Fruit fly (Drosophila melanogaster): ENCODE measurements around the gene Efa6.
A peak's percentile ranks its signal among the peaks of the same experiment; 100 is the strongest.

The Efa6 gene

dm6 chr3R:22609185-22609584, 21.6 kb downstream of the Efa6 start, which contains the start of gene CG13843:
Gene CG13843 (plus strand): TSS chr3R:22609485.
- TF ChIP-seq cyc (GFP tag; optimal IDR thresholded peaks at IDR 0.05): no peak
- no peak for TF ChIP-seq fkh (GFP tag; optimal IDR thresholded peaks at IDR 0.05)
- TF ChIP-seq CG34406 (GFP tag; optimal IDR thresholded peaks at IDR 0.05): no peak
- no peak for TF ChIP-seq Hr38 (GFP tag; optimal IDR thresholded peaks at IDR 0.05)
- no peak for TF ChIP-seq OdsH (GFP tag; optimal IDR thresholded peaks at IDR 0.05)
- TF ChIP-seq dac (GFP tag; optimal IDR thresholded peaks at IDR 0.05): no peak
- no peak for TF ChIP-seq CG6808 (GFP tag; optimal IDR thresholded peaks at IDR 0.05)

DNA sequence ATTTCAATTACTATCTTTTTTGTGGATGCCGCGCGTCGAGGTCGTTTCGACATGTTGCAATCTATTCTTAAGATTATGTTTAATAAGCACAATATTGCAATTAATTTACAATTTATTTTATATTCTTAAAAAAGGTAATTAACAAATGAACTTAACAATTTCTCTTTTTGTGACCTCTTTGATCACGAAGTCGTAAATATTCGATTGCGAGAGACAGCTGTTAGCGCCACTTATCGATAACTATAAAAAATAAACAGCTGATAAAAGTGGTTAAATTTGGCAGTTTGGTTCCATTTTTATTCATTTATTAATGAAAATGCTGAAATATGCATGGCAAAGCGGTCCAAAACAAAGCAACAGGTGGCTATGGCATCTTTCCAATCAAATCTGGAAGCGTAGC, 25.9 kb downstream of the Efa6 start, which contains the start of the genes CG31156 and mRRF2:
TSS of gene CG31156 (minus strand) at position 209 of the 400 bp plus-strand sequence.
TSS of gene mRRF2 (plus strand) at position 239 of the 400 bp plus-strand sequence.
- TF ChIP-seq cyc (GFP tag; optimal IDR thresholded peaks at IDR 0.05): no peak
- TF ChIP-seq CG11294 (GFP tag; IDR thresholded peaks at IDR 0.05): no peak
- no peak for TF ChIP-seq CG34406 (GFP tag; optimal IDR thresholded peaks at IDR 0.05)
- no peak for TF ChIP-seq achi (GFP tag; optimal IDR thresholded peaks at IDR 0.05)
- TF ChIP-seq Hr38 (GFP tag; optimal IDR thresholded peaks at IDR 0.05): no peak
- no peak for TF ChIP-seq CG31627 (GFP tag; optimal IDR thresholded peaks at IDR 0.05)
- TF ChIP-seq net (GFP tag; optimal IDR thresholded peaks at IDR 0.05): no peak
- no peak for TF ChIP-seq CG6808 (GFP tag; optimal IDR thresholded peaks at IDR 0.05)
- TF ChIP-seq CG8319 (GFP tag; optimal IDR thresholded peaks at IDR 0.05): no peak

DNA sequence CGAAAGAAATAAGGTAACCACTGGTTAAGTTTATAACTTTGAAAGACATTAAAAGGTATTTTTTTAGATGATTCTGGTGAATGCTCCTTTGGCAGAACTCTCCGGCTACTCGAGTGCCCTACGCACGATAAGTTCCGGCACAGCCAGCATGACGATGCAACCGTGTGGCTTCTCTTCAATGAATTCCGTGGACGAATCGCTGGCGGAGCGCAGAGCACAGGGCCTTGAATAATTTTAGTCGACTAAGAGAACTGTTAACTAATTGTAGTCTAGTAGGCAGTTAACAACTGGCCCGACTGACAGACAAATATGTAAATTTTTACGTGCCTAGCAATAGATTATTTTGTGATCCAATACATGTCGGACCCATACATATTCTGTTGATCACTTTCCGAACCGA, 28.7 kb downstream of the Efa6 start, which contains the start of gene CG31161:
TSS of gene CG31161 (plus strand) at position 301 of the 400 bp plus-strand sequence.
- TF ChIP-seq CG6276 (GFP tag; optimal IDR thresholded peaks at IDR 0.05) (no peak), net (GFP tag; optimal IDR thresholded peaks at IDR 0.05) (no peak), CG10631 (GFP tag; optimal IDR thresholded peaks at IDR 0.05) (no peak), CG8319 (GFP tag; optimal IDR thresholded peaks at IDR 0.05) (no peak), Hr38 (GFP tag; optimal IDR thresholded peaks at IDR 0.05) (no peak), lz (GFP tag; optimal IDR thresholded peaks at IDR 0.05) (no peak), vri (GFP tag; optimal IDR thresholded peaks at IDR 0.05) (no peak), Blimp-1 (GFP tag; optimal IDR thresholded peaks at IDR 0.05) (no peak), Hr4 (GFP tag; optimal IDR thresholded peaks at IDR 0.05) (no peak), CG7368 (GFP tag; optimal IDR thresholded peaks at IDR 0.05) (no peak), esn (GFP tag; optimal IDR thresholded peaks at IDR 0.05) (no peak), CG16779 (tag; optimal IDR thresholded peaks at IDR 0.05) (no peak), Hr39 (GFP tag; optimal IDR thresholded peaks at IDR 0.05) (no peak), Sox102F (GFP tag; optimal IDR thresholded peaks at IDR 0.05) (no peak), CG11902 (GFP tag; optimal IDR thresholded peaks at IDR 0.05) (no peak)

dm6 chr3R:22618280-22618679, 30.7 kb downstream of the Efa6 start, which contains the start of gene mRpL45:
Gene mRpL45 (plus strand): TSS chr3R:22618492.
- TF ChIP-seq CG3032 (tag; optimal IDR thresholded peaks at IDR 0.05) (no peak), fkh (GFP tag; optimal IDR thresholded peaks at IDR 0.05) (peak; percentile 92)

DNA sequence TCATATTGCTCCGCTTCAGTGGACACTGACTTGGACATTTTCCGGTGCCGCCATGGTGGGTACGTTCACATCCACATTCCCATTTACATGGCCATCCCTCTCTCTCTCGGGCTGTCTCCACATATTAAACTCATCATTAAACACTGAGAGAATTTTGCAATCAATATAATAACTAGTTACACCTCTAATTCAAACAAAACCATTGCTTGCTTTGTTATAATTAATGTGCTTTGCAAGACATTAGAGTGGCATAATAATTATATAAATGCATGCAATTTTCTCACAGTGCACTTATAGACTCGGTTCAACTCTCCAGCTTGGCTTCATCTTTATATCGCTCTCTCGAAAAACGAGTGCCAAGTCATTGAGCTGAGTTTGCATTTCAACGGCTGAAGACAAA, 37.2 kb downstream of the Efa6 start:
- no peak for TF ChIP-seq Blimp-1 (GFP tag; optimal IDR thresholded peaks at IDR 0.05)
- peak; percentile 75 for TF ChIP-seq CG8632 (GFP tag; optimal IDR thresholded peaks at IDR 0.05)
- TF ChIP-seq CG10631 (GFP tag; optimal IDR thresholded peaks at IDR 0.05): peak; percentile 89
- TF ChIP-seq salr (GFP tag; optimal IDR thresholded peaks at IDR 0.05): peak in 1 of 2 experiments; percentile 68
- peak; percentile 93 for TF ChIP-seq svp (GFP tag)
- peak; percentile 90 for TF ChIP-seq Lpt (GFP tag; optimal IDR thresholded peaks at IDR 0.05)
- no peak for TF ChIP-seq Sox102F (GFP tag; optimal IDR thresholded peaks at IDR 0.05)
- peak; percentile 76 for TF ChIP-seq CG11902 (GFP tag; optimal IDR thresholded peaks at IDR 0.05)
- peak; percentile 86 for TF ChIP-seq CG3032 (tag; optimal IDR thresholded peaks at IDR 0.05)
- TF ChIP-seq dsx (GFP tag; optimal IDR thresholded peaks at IDR 0.05; ENCODE audit: poor library complexity, severe bottlenecking): peak; percentile 90
- TF ChIP-seq CG6854 (GFP tag; optimal IDR thresholded peaks at IDR 0.05): no peak
- peak; percentile 85 for TF ChIP-seq CG11294 (GFP tag; IDR thresholded peaks at IDR 0.05)
- peak; percentile 97 for TF ChIP-seq CG6163 (GFP tag; IDR thresholded peaks at IDR 0.05)
- peak; percentile 78 for TF ChIP-seq Sox15 (GFP tag; optimal IDR thresholded peaks at IDR 0.05)
- peak; percentile 91 for TF ChIP-seq CG10669 (GFP tag; optimal IDR thresholded peaks at IDR 0.05)
- TF ChIP-seq Ets96B (tag; optimal IDR thresholded peaks at IDR 0.05): peak; percentile 90
- TF ChIP-seq fd85E (GFP tag; optimal IDR thresholded peaks at IDR 0.05): peak; percentile 60
- TF ChIP-seq Hr38 (GFP tag; optimal IDR thresholded peaks at IDR 0.05): peak; percentile 44
- peak; percentile 77 for TF ChIP-seq CG31627 (GFP tag; optimal IDR thresholded peaks at IDR 0.05)
- peak; percentile 93 for TF ChIP-seq CG32006 (GFP tag; optimal IDR thresholded peaks at IDR 0.05)
- TF ChIP-seq net (GFP tag; optimal IDR thresholded peaks at IDR 0.05): peak; percentile 87
- peak; percentile 95 for TF ChIP-seq CG8119 (GFP tag; IDR thresholded peaks at IDR 0.05)
- peak; percentile 84 for TF ChIP-seq Sox14 (GFP tag; optimal IDR thresholded peaks at IDR 0.05)
- peak; percentile 84 for TF ChIP-seq CG1621 (tag; optimal IDR thresholded peaks at IDR 0.05)
- peak; percentile 81 for TF ChIP-seq topi (GFP tag; optimal IDR thresholded peaks at IDR 0.05)
- TF ChIP-seq lz (GFP tag; optimal IDR thresholded peaks at IDR 0.05): peak; percentile 79
- peak; percentile 98 for TF ChIP-seq Eip78C (GFP tag)

Measured in whole organism, prepupa.